Worm (Caenorhabditis elegans) whole organism, L4/young adult: Measurements from ENCODE around the gene fat-7.

Experiments used
- W03F9.2 ChIP-seq: fragments of 150-350 bp; optimal IDR thresholded peaks from 2 replicates; lab custom pipeline; 2014; ENCODE audit warnings: missing biosample characterization, missing genetic modification characterization
- dao-5 ChIP-seq: sonication (generic microtip); optimal IDR thresholded peaks from 2 replicates; lab custom pipeline; 2016; ENCODE audit warnings: missing genotype, missing genetic modification characterization, moderate library complexity, missing compliant biosample characterization
- him-1 ChIP-seq: sonication (generic microtip); optimal IDR thresholded peaks from 2 replicates; lab custom pipeline; 2016; ENCODE audit warnings: missing genotype, missing genetic modification reagents, missing genetic modification characterization, missing compliant biosample characterization

- no peak for TF ChIP-seq him-1
- TF ChIP-seq W03F9.2 (tag; lab: Kevin White, UChicago), result no peak
- no peak for TF ChIP-seq dao-5
These were observed 42.6 kb downstream of the fat-7 start for ce11 chrV:7110370-7110769.
